Fruit fly (Drosophila melanogaster) whole organism, wandering third instar larva: ENCODE data around the gene CG46459.

Source experiments
- Abd-B ChIP-seq: fragments of >200 bp; optimal IDR thresholded peaks from 2 replicates; lab custom pipeline; 2017; ENCODE audit warnings: missing biosample characterization, missing genetic modification characterization
- CG9705 ChIP-seq: fragments of 200-800 bp; sonication (Bioruptor generic); optimal IDR thresholded peaks from 2 replicates; lab custom pipeline; 2018; ENCODE audit warnings: missing biosample characterization, mild to moderate bottlenecking, missing genetic modification characterization
- HLH106 ChIP-seq: fragments of 200-800 bp; optimal IDR thresholded peaks from 3 replicates; lab custom pipeline; 2019; ENCODE audit warnings: missing biosample characterization, mild to moderate bottlenecking, missing genetic modification characterization, moderate library complexity
- Hnf4 ChIP-seq: fragments of 200-800 bp; sonication (Bioruptor generic); optimal IDR thresholded peaks from 2 replicates; lab custom pipeline; 2016; ENCODE audit warnings: missing biosample characterization, mild to moderate bottlenecking, missing genetic modification characterization
- Hr83 ChIP-seq: fragments of 200-300 bp; sonication (Bioruptor generic); optimal IDR thresholded peaks from 2 replicates; lab custom pipeline; 2016; ENCODE audit warnings: missing biosample characterization, mild to moderate bottlenecking, missing genetic modification characterization, moderate library complexity; ENCODE audit not compliant: poor library complexity, severe bottlenecking
- Jra ChIP-seq: sonication (Bioruptor generic); optimal IDR thresholded peaks from 2 replicates; lab custom pipeline; 2016; ENCODE audit warnings: missing biosample characterization, missing genetic modification characterization
- Mio ChIP-seq: sonication (Bioruptor generic); optimal IDR thresholded peaks from 2 replicates; lab custom pipeline; 2016; ENCODE audit warnings: missing biosample characterization, missing genetic modification characterization
- Myc ChIP-seq: fragments of >200 bp; optimal IDR thresholded peaks from 2 replicates; lab custom pipeline; 2017
- N ChIP-seq: fragments of >200 bp; optimal IDR thresholded peaks from 2 replicates; lab custom pipeline; 2018; ENCODE audit warnings: missing biosample characterization, missing external identifiers, missing genetic modification characterization
- OdsH ChIP-seq: fragments of 200-800 bp; sonication (Bioruptor generic); optimal IDR thresholded peaks from 2 replicates; lab custom pipeline; 2016; ENCODE audit warnings: missing biosample characterization, mild to moderate bottlenecking, missing genetic modification characterization
- Rel ChIP-seq, 2 experiments: fragments of 200-800 bp; sonication (Bioruptor generic) in 1 of 2; optimal IDR thresholded peaks; 2 replicates in 1 of 2; 3 replicates in 1 of 2; lab custom pipeline; 2016 to 2019; ENCODE audit warnings: mild to moderate bottlenecking in 2 of 2, missing biosample characterization in 2 of 2, missing genetic modification characterization in 2 of 2, moderate library complexity in 1 of 2
- Sp1 ChIP-seq: fragments of 200-800 bp; sonication (Bioruptor generic); optimal IDR thresholded peaks from 3 replicates; lab custom pipeline; 2019; ENCODE audit warnings: missing biosample characterization, mild to moderate bottlenecking, missing genetic modification characterization, moderate library complexity
- Vsx2 ChIP-seq: fragments of 200-300, 225-300 bp; sonication (Bioruptor generic); optimal IDR thresholded peaks from 2 replicates; lab custom pipeline; 2018; ENCODE audit warnings: missing biosample characterization, missing genetic modification characterization; ENCODE audit not compliant: partially characterized antibody
- br ChIP-seq: fragments of 200-800 bp; sonication (Bioruptor generic); optimal IDR thresholded peaks from 2 replicates; lab custom pipeline; 2016; ENCODE audit warnings: missing biosample characterization, missing genetic modification characterization
- brk ChIP-seq: fragments of 200-800 bp; sonication (Bioruptor generic); optimal IDR thresholded peaks from 2 replicates; lab custom pipeline; 2016; ENCODE audit warnings: missing biosample characterization, mild to moderate bottlenecking, missing genetic modification characterization
- dmrt93B ChIP-seq: fragments of 200-800 bp; sonication (Bioruptor generic); optimal IDR thresholded peaks from 2 replicates; lab custom pipeline; 2018; ENCODE audit warnings: missing biosample characterization, mild to moderate bottlenecking, missing genetic modification characterization
- dsf ChIP-seq: sonication (Bioruptor generic); optimal IDR thresholded peaks from 2 replicates; lab custom pipeline; 2016; ENCODE audit warnings: missing biosample characterization, missing genetic modification characterization, borderline replicate concordance
- ey ChIP-seq: fragments of 200-800 bp; sonication (Bioruptor generic); optimal IDR thresholded peaks from 2 replicates; lab custom pipeline; 2016; ENCODE audit warnings: missing biosample characterization, missing genetic modification characterization
- foxo ChIP-seq, 2 experiments: fragments of 200-800 bp; sonication (Bioruptor generic); optimal IDR thresholded peaks; 2 replicates in 1 of 2; 3 replicates in 1 of 2; lab custom pipeline; 2016 to 2017; ENCODE audit warnings: missing biosample characterization in 2 of 2, missing genetic modification characterization in 2 of 2
- fru ChIP-seq: fragments of 200-800 bp; sonication (Bioruptor generic); optimal IDR thresholded peaks from 3 replicates; lab custom pipeline; 2016; ENCODE audit warnings: missing biosample characterization, mild to moderate bottlenecking, missing genetic modification characterization
- h ChIP-seq: fragments of 200-800 bp; sonication (Bioruptor generic); optimal IDR thresholded peaks from 3 replicates; lab custom pipeline; 2016; ENCODE audit warnings: missing biosample characterization, mild to moderate bottlenecking, missing genetic modification characterization
- lola ChIP-seq: fragments of >200 bp; optimal IDR thresholded peaks from 2 replicates; lab custom pipeline; 2017; ENCODE audit warnings: missing biosample characterization, missing genetic modification characterization
- psq ChIP-seq: fragments of 200-800 bp; sonication (Bioruptor generic); optimal IDR thresholded peaks from 3 replicates; lab custom pipeline; 2017; ENCODE audit warnings: missing biosample characterization, mild to moderate bottlenecking, missing genetic modification characterization, moderate library complexity
- rgr ChIP-seq: fragments of 200-800 bp; sonication (Bioruptor generic); optimal IDR thresholded peaks from 3 replicates; lab custom pipeline; 2016; ENCODE audit warnings: missing biosample characterization, mild to moderate bottlenecking, missing genetic modification characterization
- sage ChIP-seq: fragments of 200-800 bp; sonication (Bioruptor generic); optimal IDR thresholded peaks from 2 replicates; lab custom pipeline; 2016; ENCODE audit warnings: missing biosample characterization, mild to moderate bottlenecking, missing genetic modification characterization
- sv ChIP-seq: fragments of 200-800 bp; sonication (Bioruptor generic); optimal IDR thresholded peaks from 3 replicates; lab custom pipeline; 2016; ENCODE audit warnings: missing biosample characterization, missing genetic modification characterization
- tai ChIP-seq: sonication (Bioruptor generic); optimal IDR thresholded peaks from 2 replicates; lab custom pipeline; 2016; ENCODE audit warnings: missing biosample characterization, missing genetic modification characterization
- woc ChIP-seq: sonication (Bioruptor generic); optimal IDR thresholded peaks from 2 replicates; lab custom pipeline; 2016; ENCODE audit warnings: missing biosample characterization, mild to moderate bottlenecking, missing genetic modification characterization

CG46459 gene

DNA sequence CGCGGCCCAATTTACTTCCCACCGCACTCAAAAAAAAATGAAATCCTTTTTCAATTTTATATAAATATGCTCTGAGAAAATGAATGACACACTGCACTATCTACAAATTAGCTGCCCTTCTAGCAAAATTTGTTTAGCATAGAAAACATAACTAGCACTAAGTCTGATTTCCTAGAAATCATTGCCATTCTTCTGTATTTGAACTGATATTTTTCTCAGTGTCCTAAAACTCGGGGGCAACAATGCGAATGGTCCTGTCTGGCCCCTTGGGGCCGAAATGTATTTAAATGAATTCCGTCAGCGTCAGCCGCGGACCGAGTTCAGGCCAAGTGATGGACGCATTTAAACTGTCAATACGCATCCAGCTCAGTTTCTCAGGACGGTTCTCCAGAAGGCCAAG is 23.8 kb upstream of the CG46459 start:
- TF ChIP-seq Rel (GFP tag; optimal IDR thresholded peaks at IDR 0.05; lab: Kevin White, UChicago) (no peak), Rel (tag; optimal IDR thresholded peaks at IDR 0.05; lab: Kevin White, UChicago) (no peak), lola (GFP tag; lab: Kevin White, UChicago) (no peak), ey (peak; percentile 8), br (GFP tag; lab: Kevin White, UChicago) (no peak), foxo (GFP tag; optimal IDR thresholded peaks at IDR 0.05; lab: Kevin White, UChicago) (peak in 1 of 2 experiments; percentile 23), Hr83 (no peak), Abd-B (no peak), sage (GFP tag; lab: Kevin White, UChicago) (no peak), fru (GFP tag; lab: Kevin White, UChicago) (peak; percentile 16)

DNA sequence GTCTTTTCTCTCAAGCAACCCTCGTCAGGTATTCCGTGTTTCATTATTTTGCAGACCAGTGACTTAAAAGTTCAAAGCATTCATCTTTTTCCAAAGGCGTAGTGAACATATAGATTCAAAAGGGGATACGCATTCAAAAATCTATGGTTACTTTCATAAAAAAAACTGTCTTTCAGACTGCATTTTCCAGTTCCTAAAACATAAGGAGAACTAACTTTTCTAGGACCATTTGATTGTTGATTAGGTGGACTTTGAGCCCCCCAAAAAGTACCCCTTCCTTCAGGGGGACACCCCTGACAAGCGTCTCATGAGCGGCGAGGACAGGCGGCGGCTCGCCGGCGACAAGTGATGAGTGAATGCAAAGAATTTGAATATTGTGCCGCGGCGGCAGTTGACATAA is 22.9 kb upstream of the CG46459 start:
- TF ChIP-seq woc (GFP tag; lab: Kevin White, UChicago) = peak; percentile 6
- peak in 1 of 2 experiments; percentile 45 for TF ChIP-seq foxo (GFP tag; optimal IDR thresholded peaks at IDR 0.05; lab: Kevin White, UChicago)
- no peak for TF ChIP-seq Hr83
- no peak for TF ChIP-seq lola (GFP tag; lab: Kevin White, UChicago)
- TF ChIP-seq Hnf4 (GFP tag; lab: Kevin White, UChicago) = peak; percentile 6
- TF ChIP-seq CG9705 (GFP tag; lab: Kevin White, UChicago) = no peak
- TF ChIP-seq rgr (GFP tag; lab: Kevin White, UChicago) = peak; percentile 13
- TF ChIP-seq fru (GFP tag; lab: Kevin White, UChicago) = peak; percentile 11
- TF ChIP-seq Rel (GFP tag; optimal IDR thresholded peaks at IDR 0.05; lab: Kevin White, UChicago) = no peak
- no peak for TF ChIP-seq Rel (tag; optimal IDR thresholded peaks at IDR 0.05; lab: Kevin White, UChicago)
- TF ChIP-seq OdsH = peak; percentile 33
- peak; percentile 44 for TF ChIP-seq HLH106
- TF ChIP-seq Mio (GFP tag; lab: Kevin White, UChicago) = no peak
- TF ChIP-seq dmrt93B = no peak
- TF ChIP-seq h = peak; percentile 35
- peak; percentile 4 for TF ChIP-seq br (GFP tag; lab: Kevin White, UChicago)
- TF ChIP-seq sv (GFP tag; lab: Kevin White, UChicago) = no peak
- TF ChIP-seq ey = peak; percentile 56
- peak; percentile 32 for TF ChIP-seq Sp1 (GFP tag; lab: Kevin White, UChicago)
- no peak for TF ChIP-seq Abd-B

DNA sequence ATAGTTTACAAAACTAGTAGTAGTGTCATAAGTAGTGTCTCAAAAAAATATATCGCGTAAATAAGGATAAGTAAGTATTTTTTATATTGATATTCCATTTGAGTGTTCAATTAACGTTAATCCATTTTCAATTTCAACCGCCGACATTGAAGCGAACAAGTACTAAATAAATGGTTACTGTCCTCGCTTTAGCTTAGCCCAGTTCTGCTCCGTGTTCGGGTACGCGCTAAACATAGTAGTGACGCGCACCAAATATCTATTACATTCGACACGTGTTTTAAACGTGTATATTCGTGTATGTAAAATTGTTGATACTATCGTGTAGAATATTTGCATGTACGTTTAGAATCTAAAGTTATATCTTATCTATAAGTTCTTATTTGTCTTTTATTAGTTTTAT is 21.3 kb upstream of the CG46459 start:
- no peak for TF ChIP-seq Rel (GFP tag; optimal IDR thresholded peaks at IDR 0.05; lab: Kevin White, UChicago)
- TF ChIP-seq Rel (tag; optimal IDR thresholded peaks at IDR 0.05; lab: Kevin White, UChicago) = no peak
- TF ChIP-seq brk (GFP tag; lab: Kevin White, UChicago) = peak; percentile 6
- no peak for TF ChIP-seq ey
- peak; percentile 72 for TF ChIP-seq Myc (lab: Kevin White, UChicago)
- peak; percentile 54 for TF ChIP-seq fru (GFP tag; lab: Kevin White, UChicago)
- peak; percentile 17 for TF ChIP-seq rgr (GFP tag; lab: Kevin White, UChicago)
- no peak for TF ChIP-seq br (GFP tag; lab: Kevin White, UChicago)
- TF ChIP-seq h = peak; percentile 47
- TF ChIP-seq foxo (GFP tag; optimal IDR thresholded peaks at IDR 0.05; lab: Kevin White, UChicago) = peak in 1 of 2 experiments; percentile 42
- TF ChIP-seq Hr83 = peak; percentile 17

dm6 chr3R:10677245-10677902 is 19.1 kb upstream of the CG46459 start, which contains the start of gene CG6465:
TSS of gene CG6465 (minus strand) at chr3R:10677251.
- TF ChIP-seq fru (GFP tag; lab: Kevin White, UChicago) (no peak), Vsx2 (GFP tag; lab: Kevin White, UChicago) (no peak), h (no peak), dsf (no peak), sv (GFP tag; lab: Kevin White, UChicago) (no peak), OdsH (no peak), tai (peak; percentile 27), Abd-B (no peak), N (GFP tag; lab: Kevin White, UChicago) (peak; percentile 44), ey (no peak), HLH106 (no peak), brk (GFP tag; lab: Kevin White, UChicago) (no peak), Myc (lab: Kevin White, UChicago) (peak; percentile 76), psq (GFP tag; lab: Kevin White, UChicago) (no peak), rgr (GFP tag; lab: Kevin White, UChicago) (no peak)
- TF ChIP-seq, all 38 proteins: peak for 3

DNA sequence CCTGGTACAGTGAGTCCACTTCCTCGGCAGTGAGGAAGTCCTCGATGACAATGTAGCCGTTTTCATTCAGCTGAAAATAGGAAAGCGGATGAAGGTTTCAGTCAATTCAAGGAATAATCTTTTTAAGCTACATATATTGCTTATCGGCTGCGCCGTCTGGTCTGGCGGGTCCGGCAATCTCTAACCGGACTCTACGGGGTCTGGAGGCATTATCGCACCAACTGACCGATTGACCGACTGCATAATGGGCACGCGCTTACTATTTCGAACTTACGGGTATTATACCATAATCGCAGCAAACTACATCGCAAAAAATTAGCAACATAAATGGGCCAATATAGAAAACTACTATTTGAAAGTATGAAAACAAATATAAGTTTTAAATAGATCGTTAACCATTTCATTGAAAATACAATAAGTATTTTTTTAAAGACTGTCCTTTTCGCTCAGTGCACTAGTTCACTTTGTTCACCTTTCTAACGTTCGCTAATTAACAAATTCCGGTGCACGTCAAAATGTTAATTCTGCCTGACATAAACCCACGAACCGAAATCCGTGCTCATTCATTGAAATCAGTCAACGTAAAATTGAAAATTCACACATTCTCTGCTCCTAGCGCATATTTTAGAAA is 17.4 kb upstream of the CG46459 start:
- TF ChIP-seq Jra (GFP tag; lab: Kevin White, UChicago) = no peak
